Fruit fly (Drosophila melanogaster) whole organism, adult: ENCODE results near the gene CG31867.

Experiments
- CG11617 ChIP-seq: fragments of 200-800 bp; sonication (Bioruptor generic); optimal IDR thresholded peaks from 2 replicates; lab custom pipeline; 2017; ENCODE audit warnings: mild to moderate bottlenecking, missing biosample characterization, missing genetic modification reagents, missing genetic modification characterization
- CG12768 ChIP-seq: fragments of 200-800 bp; sonication (Bioruptor generic); optimal IDR thresholded peaks from 2 replicates; lab custom pipeline; 2017; ENCODE audit warnings: missing biosample characterization, missing genetic modification characterization, mild to moderate bottlenecking, moderate library complexity, missing genetic modification reagents
- CG14711 ChIP-seq: fragments of 200-800 bp; sonication (Bioruptor generic); optimal IDR thresholded peaks from 2 replicates; lab custom pipeline; 2018; ENCODE audit warnings: missing biosample characterization, mild to moderate bottlenecking, missing genetic modification characterization, moderate library complexity
- CG1620 ChIP-seq: fragments of 200-800 bp; sonication (Bioruptor generic); optimal IDR thresholded peaks from 2 replicates; lab custom pipeline; 2016; ENCODE audit warnings: missing biosample characterization, missing genetic modification characterization
- CG33017 ChIP-seq: fragments of 200-800 bp; sonication (Bioruptor generic); optimal IDR thresholded peaks from 2 replicates; lab custom pipeline; 2018; ENCODE audit warnings: missing biosample characterization, mild to moderate bottlenecking, missing genetic modification characterization, moderate library complexity
- CG5204 ChIP-seq: fragments of 200-800 bp; sonication (Bioruptor generic); optimal IDR thresholded peaks from 2 replicates; lab custom pipeline; 2016; ENCODE audit warnings: missing biosample characterization, missing genetic modification characterization
- CG7045 ChIP-seq: fragments of 200-800 bp; sonication (Bioruptor generic); optimal IDR thresholded peaks from 2 replicates; lab custom pipeline; 2017; ENCODE audit warnings: missing biosample characterization, mild to moderate bottlenecking, missing genetic modification characterization
- CG7101 ChIP-seq: fragments of 200-800 bp; sonication (Bioruptor generic); optimal IDR thresholded peaks from 2 replicates; lab custom pipeline; 2018; ENCODE audit warnings: missing biosample characterization, mild to moderate bottlenecking, missing genetic modification characterization, moderate library complexity
- Clk ChIP-seq: fragments of 200-800 bp; sonication (Bioruptor generic); optimal IDR thresholded peaks from 2 replicates; lab custom pipeline; 2017; ENCODE audit warnings: missing biosample characterization, missing genetic modification characterization
- Crg-1 ChIP-seq: fragments of 200-800 bp; sonication (Bioruptor generic); optimal IDR thresholded peaks from 2 replicates; lab custom pipeline; 2016; ENCODE audit warnings: missing biosample characterization, missing genetic modification characterization
- Hr96 ChIP-seq: fragments of 200-800 bp; sonication (Bioruptor generic); optimal IDR thresholded peaks from 2 replicates; lab custom pipeline; 2016; ENCODE audit warnings: missing biosample characterization, missing genetic modification characterization
- Mnt ChIP-seq: fragments of 200-800 bp; sonication (Bioruptor generic); optimal IDR thresholded peaks from 2 replicates; lab custom pipeline; 2016; ENCODE audit warnings: missing biosample characterization, mild to moderate bottlenecking, missing genetic modification characterization
- bab1 ChIP-seq: fragments of 200-800 bp; sonication (Bioruptor generic); optimal IDR thresholded peaks from 3 replicates; lab custom pipeline; 2019; ENCODE audit warnings: missing biosample characterization, mild to moderate bottlenecking, missing genetic modification characterization, moderate library complexity
- cic ChIP-seq: fragments of 200-800 bp; sonication (Bioruptor generic); optimal IDR thresholded peaks from 2 replicates; lab custom pipeline; 2017; ENCODE audit warnings: missing biosample characterization, mild to moderate bottlenecking, missing genetic modification characterization, moderate library complexity
- cnc ChIP-seq, 2 experiments: fragments of >200 bp; optimal IDR thresholded peaks; 2 replicates each; lab custom pipeline; 2017
- kay ChIP-seq: fragments of 200-800 bp; sonication (Bioruptor generic); peaks from one replicate; lab custom pipeline; 2016; ENCODE audit warnings: missing biosample characterization, missing genetic modification characterization, borderline replicate concordance
- ovo ChIP-seq: fragments of 200-800 bp; sonication (Bioruptor generic); optimal IDR thresholded peaks from 2 replicates; lab custom pipeline; 2016; ENCODE audit warnings: missing biosample characterization, missing genetic modification characterization
- pad ChIP-seq: fragments of 200-800 bp; sonication (Bioruptor generic); optimal IDR thresholded peaks from 3 replicates; lab custom pipeline; 2017; ENCODE audit warnings: missing biosample characterization, missing genetic modification characterization, mild to moderate bottlenecking, moderate library complexity, missing genetic modification reagents
- tj ChIP-seq: fragments of 200-800 bp; sonication (Bioruptor generic); optimal IDR thresholded peaks from 3 replicates; lab custom pipeline; 2017; ENCODE audit warnings: missing biosample characterization, mild to moderate bottlenecking, missing genetic modification characterization, moderate library complexity
- toe ChIP-seq: fragments of 200-800 bp; sonication (Bioruptor generic); optimal IDR thresholded peaks from 2 replicates; lab custom pipeline; 2016; ENCODE audit warnings: missing biosample characterization, missing genetic modification characterization

CG31867 gene

DNA sequence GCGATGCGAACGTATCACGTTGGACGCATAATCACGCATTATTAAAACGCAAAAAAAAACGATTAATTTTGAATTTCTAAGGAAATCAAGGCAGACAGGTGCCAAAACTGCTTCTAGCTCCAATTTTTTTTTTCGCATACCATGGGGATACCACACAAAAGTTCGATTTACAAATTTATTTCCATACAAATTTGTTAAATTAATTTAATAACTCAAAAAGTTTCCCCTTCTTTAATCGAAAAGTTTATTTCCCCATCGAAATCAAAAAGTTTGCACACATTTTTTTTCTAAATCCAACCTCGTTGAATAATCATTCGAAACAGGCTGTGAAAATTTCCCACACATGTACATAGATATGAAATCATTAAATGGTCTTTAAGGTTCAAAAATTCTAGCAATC lies at the start of gene CG31867:
TSS of gene CG31867 (minus strand) at position 101 of the 400 bp plus-strand sequence.
- TF ChIP-seq bab1 (GFP tag; lab: Kevin White, UChicago) (no peak), kay (no peak), toe (no peak), Clk (no peak), CG5204 (GFP tag; lab: Kevin White, UChicago) (no peak), tj (no peak), CG14711 (tag; lab: Kevin White, UChicago) (no peak), cic (GFP tag; lab: Kevin White, UChicago) (no peak), ovo (GFP tag; lab: Kevin White, UChicago) (no peak), CG7101 (tag; lab: Kevin White, UChicago) (no peak), Hr96 (GFP tag; lab: Kevin White, UChicago) (no peak), CG11617 (GFP tag; lab: Kevin White, UChicago) (no peak), CG33017 (tag; lab: Kevin White, UChicago) (no peak), CG1620 (GFP tag; lab: Kevin White, UChicago) (no peak), Mnt (GFP tag; lab: Kevin White, UChicago) (no peak), CG7045 (GFP tag; lab: Kevin White, UChicago) (no peak)

DNA sequence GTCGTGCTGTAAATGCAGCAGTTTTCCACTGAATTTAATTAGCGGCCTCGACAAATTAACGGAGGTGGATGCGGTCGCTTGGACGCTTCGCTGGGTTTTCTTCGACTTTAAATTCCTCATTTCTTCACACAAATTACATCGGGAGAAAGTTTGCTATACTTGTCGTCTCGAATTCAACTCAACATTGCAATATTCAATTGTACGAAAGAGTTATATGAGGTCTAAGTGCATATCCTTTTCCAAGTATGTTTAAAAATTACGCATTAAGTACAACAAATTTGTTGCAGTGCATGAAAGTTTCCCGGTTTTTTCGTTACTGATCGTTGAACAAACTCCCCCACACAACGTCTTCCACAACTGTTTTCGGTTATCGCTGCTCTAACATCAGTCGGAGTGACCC lies 47.5 kb upstream of the CG31867 start:
- TF ChIP-seq Hr96 (GFP tag; lab: Kevin White, UChicago) = no peak
- TF ChIP-seq CG12768 (GFP tag; lab: Kevin White, UChicago) = no peak
- TF ChIP-seq ovo (GFP tag; lab: Kevin White, UChicago) = no peak
- no peak for TF ChIP-seq pad (GFP tag; lab: Kevin White, UChicago)
- TF ChIP-seq tj = no peak
- no peak for TF ChIP-seq Crg-1 (GFP tag; lab: Kevin White, UChicago)
- TF ChIP-seq Mnt (GFP tag; lab: Kevin White, UChicago) = no peak
- no peak for TF ChIP-seq CG14711 (tag; lab: Kevin White, UChicago)
- TF ChIP-seq CG5204 (GFP tag; lab: Kevin White, UChicago) = no peak
- TF ChIP-seq CG1620 (GFP tag; lab: Kevin White, UChicago) = no peak
- TF ChIP-seq Clk = no peak
- no peak for TF ChIP-seq CG7101 (tag; lab: Kevin White, UChicago)
- TF ChIP-seq kay = no peak

DNA sequence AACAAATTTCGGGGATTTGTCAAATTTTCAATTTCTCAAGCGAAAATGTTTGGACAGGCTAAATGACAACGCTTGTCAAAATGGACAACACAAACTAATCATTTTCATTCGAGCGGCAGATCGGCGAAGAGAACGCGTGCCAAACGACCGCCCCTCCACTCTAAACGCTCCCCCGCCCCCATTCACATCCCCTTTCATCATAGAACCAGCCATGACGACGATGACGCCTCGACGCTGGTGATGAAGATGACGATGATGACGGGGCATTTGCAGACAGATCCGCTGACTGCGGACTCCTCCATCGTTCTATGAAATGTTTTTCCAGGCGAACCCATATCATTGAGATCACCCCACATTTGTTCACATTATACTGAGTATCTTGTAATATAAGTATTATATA lies 44.9 kb upstream of the CG31867 start:
- TF ChIP-seq CG5204 (GFP tag; lab: Kevin White, UChicago) = no peak
- no peak for TF ChIP-seq Clk
- TF ChIP-seq pad (GFP tag; lab: Kevin White, UChicago) = no peak
- TF ChIP-seq CG33017 (tag; lab: Kevin White, UChicago) = no peak

DNA sequence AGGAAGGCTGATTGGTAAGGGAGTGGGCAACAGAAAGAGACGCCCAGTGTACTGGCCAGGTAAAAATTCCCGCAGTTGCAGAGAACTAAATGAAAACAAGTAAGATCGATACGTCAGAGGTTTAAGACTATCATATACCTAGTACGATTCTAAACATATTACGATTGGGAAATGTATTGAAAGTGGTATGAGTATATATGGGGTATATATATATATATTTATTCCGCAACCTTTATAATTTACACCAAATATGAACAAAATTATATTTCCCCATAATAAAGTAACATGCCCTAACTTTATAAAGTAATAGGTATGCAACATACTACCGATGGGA lies 43.9 kb upstream of the CG31867 start:
- TF ChIP-seq Mnt (GFP tag; lab: Kevin White, UChicago) (no peak), cnc (optimal IDR thresholded peaks at IDR 0.05; lab: Kevin White, UChicago) (no peak), bab1 (GFP tag; lab: Kevin White, UChicago) (no peak), CG33017 (tag; lab: Kevin White, UChicago) (no peak), pad (GFP tag; lab: Kevin White, UChicago) (no peak), ovo (GFP tag; lab: Kevin White, UChicago) (no peak), tj (no peak), CG7101 (tag; lab: Kevin White, UChicago) (no peak), toe (no peak)

DNA sequence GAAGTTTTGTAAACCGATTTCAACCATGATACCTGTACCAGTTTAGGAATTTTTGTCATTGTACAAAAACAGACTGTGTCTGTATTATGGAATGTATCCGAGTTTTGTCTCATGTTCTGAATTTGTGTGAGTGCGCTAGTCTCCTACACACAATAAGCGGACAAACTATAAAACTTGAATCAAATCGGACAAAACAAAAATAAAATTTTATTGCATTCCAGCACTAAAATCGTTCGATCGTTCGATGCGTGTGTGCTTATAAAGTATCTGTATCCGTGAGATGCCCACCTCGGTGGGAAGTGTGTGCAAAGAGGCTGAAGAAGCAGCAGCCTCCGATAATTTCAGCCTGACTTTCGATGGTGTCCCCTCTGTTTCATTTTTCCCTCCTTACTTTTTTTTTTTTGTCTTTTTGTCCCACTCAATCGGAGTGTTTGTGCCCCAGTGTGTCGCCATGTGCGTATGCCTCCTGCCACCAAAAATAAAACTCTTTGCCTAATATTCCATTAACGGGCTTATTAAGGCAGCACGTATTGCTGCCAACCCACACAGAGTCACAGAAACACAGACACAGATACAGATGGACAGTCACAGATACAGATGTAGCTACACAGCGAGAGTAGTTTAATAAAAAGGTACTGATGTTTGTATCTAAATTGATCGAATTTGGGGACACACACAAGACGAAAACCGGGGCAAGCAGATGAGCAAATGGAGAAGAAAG lies 43.3 kb upstream of the CG31867 start:
- TF ChIP-seq CG1620 (GFP tag; lab: Kevin White, UChicago) (no peak), CG5204 (GFP tag; lab: Kevin White, UChicago) (no peak), CG7045 (GFP tag; lab: Kevin White, UChicago) (no peak), Mnt (GFP tag; lab: Kevin White, UChicago) (no peak), bab1 (GFP tag; lab: Kevin White, UChicago) (no peak), Crg-1 (GFP tag; lab: Kevin White, UChicago) (no peak), CG11617 (GFP tag; lab: Kevin White, UChicago) (no peak), pad (GFP tag; lab: Kevin White, UChicago) (no peak)

DNA sequence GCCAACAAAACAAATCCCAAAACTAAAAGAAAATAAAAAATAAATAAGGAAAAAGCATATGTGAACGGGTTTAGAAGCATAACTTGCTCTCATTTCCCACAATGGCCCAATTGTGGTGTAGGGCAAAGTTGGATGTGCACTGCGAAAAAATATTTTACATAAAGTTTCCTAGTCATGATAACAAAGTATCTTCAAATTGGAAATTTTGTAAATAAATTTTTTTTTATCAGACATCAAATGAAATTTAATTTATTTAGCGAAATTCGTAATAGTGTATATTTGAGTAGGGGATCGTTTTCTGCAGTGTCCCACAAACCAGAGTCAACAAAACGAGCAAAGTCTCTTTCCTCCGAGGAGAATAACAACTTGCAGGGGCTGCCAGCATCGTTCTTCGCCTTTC lies 38.9 kb upstream of the CG31867 start:
- TF ChIP-seq CG33017 (tag; lab: Kevin White, UChicago) = no peak
- no peak for TF ChIP-seq cic (GFP tag; lab: Kevin White, UChicago)
- TF ChIP-seq Crg-1 (GFP tag; lab: Kevin White, UChicago) = no peak
- TF ChIP-seq CG11617 (GFP tag; lab: Kevin White, UChicago) = no peak
- no peak for TF ChIP-seq kay
- no peak for TF ChIP-seq CG12768 (GFP tag; lab: Kevin White, UChicago)
- no peak for TF ChIP-seq Hr96 (GFP tag; lab: Kevin White, UChicago)
- TF ChIP-seq toe = no peak
- TF ChIP-seq CG7045 (GFP tag; lab: Kevin White, UChicago) = no peak
- no peak for TF ChIP-seq CG14711 (tag; lab: Kevin White, UChicago)
- no peak for TF ChIP-seq CG5204 (GFP tag; lab: Kevin White, UChicago)
- no peak for TF ChIP-seq CG7101 (tag; lab: Kevin White, UChicago)
- TF ChIP-seq pad (GFP tag; lab: Kevin White, UChicago) = no peak
- no peak for TF ChIP-seq cnc (optimal IDR thresholded peaks at IDR 0.05; lab: Kevin White, UChicago)
- TF ChIP-seq tj = no peak
- TF ChIP-seq bab1 (GFP tag; lab: Kevin White, UChicago) = no peak
- no peak for TF ChIP-seq Clk
- no peak for TF ChIP-seq ovo (GFP tag; lab: Kevin White, UChicago)
